Fruit fly (Drosophila melanogaster): ENCODE results near the gene CG5708.

Gene CG5708

DNA sequence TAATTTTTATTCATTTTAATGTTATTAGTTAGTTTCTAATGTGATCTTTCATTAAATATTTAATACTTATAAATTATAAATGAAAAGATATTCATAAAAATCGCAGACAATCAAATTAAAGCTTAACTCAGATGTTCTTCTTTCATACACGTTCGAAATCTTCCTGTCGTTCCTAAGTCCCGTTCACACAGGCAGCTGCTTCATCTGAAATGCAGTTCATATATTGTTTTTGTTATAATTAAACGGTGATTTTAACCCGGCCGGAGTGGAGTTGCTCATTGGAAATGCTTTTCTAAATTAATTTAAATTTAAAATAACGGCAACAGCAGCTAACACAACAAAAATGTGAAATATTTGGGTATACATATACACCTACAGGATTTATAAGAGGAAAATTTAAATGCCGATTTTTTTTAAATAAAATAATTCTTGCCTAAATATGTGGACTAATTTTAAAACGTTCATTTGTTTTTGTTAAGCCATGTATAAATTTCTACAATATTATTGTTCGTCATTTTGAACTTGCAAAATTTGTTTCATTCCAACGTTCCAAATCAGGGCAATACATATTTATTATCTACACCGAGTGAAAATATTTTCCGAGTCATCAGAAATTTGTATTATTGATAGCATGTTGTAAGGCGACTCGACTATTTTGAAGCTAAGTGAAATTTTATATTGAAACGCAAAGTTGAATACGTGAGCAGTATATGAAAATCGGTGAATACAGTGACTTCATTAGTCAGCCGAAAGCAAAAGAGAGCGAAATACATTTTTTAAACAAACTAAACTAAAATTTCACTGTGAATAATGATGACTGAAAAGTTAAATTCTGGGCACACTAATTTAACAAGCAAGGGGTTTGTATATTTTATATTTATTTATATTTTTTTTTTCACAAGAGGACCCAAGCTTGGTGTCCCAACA lies 12.4 kb upstream of the CG5708 start, which contains the start of gene me31B (continued):
- no peak for TF ChIP-seq schlank (tag; optimal IDR thresholded peaks at IDR 0.05)
- TF ChIP-seq lmd (GFP tag; IDR thresholded peaks at IDR 0.05), result no peak
- no peak for TF ChIP-seq CG31441 (GFP tag; IDR thresholded peaks at IDR 0.05)
- no peak for TF ChIP-seq Ets97D (GFP tag; optimal IDR thresholded peaks at IDR 0.05)
- no peak for TF ChIP-seq pb (GFP tag; optimal IDR thresholded peaks at IDR 0.05)
- TF ChIP-seq Mrtf (GFP tag; IDR thresholded peaks at IDR 0.05), result no peak
- no peak for TF ChIP-seq pum (GFP tag; optimal IDR thresholded peaks at IDR 0.05)
- no peak for TF ChIP-seq CG12391 (tag; optimal IDR thresholded peaks at IDR 0.05)
- TF ChIP-seq Rfx (GFP tag; IDR thresholded peaks at IDR 0.05), result no peak
- no peak for TF ChIP-seq klu (GFP tag; IDR thresholded peaks at IDR 0.05)
- TF ChIP-seq CG6175 (GFP tag; IDR thresholded peaks at IDR 0.05), result no peak
- no peak for TF ChIP-seq CG11093 (GFP tag; IDR thresholded peaks at IDR 0.05)
- TF ChIP-seq otp (GFP tag; IDR thresholded peaks at IDR 0.05), result no peak
- TF ChIP-seq CG42726 (GFP tag; IDR thresholded peaks at IDR 0.05; ENCODE audit: partially characterized antibody), result no peak
- TF ChIP-seq sug (tag; optimal IDR thresholded peaks at IDR 0.05), result no peak
- no peak for TF ChIP-seq vvl (GFP tag; IDR thresholded peaks at IDR 0.05)
- peak; percentile 38 for TF ChIP-seq CG12942 (GFP tag; optimal IDR thresholded peaks at IDR 0.05)
- no peak for TF ChIP-seq Dip3 (GFP tag; optimal IDR thresholded peaks at IDR 0.05)
- no peak for TF ChIP-seq nom (GFP tag; optimal IDR thresholded peaks at IDR 0.05)
- TF ChIP-seq sc (optimal IDR thresholded peaks at IDR 0.05), result no peak
- no peak for TF ChIP-seq sc (GFP tag; optimal IDR thresholded peaks at IDR 0.05)
- no peak for TF ChIP-seq HmgZ (tag; optimal IDR thresholded peaks at IDR 0.05)
- no peak for TF ChIP-seq hth (optimal IDR thresholded peaks at IDR 0.05)
- TF ChIP-seq grn (GFP tag; optimal IDR thresholded peaks at IDR 0.05), result no peak
- TF ChIP-seq fru (optimal IDR thresholded peaks at IDR 0.05), result no peak
- no peak for TF ChIP-seq bcd (GFP tag; optimal IDR thresholded peaks at IDR 0.05)
- no peak for TF ChIP-seq tll (GFP tag; optimal IDR thresholded peaks at IDR 0.05)
- no peak for TF ChIP-seq CG9609 (GFP tag; optimal IDR thresholded peaks at IDR 0.05)
- TF ChIP-seq crc (GFP tag; optimal IDR thresholded peaks at IDR 0.05), result no peak
- TF ChIP-seq CG34376 (GFP tag; optimal IDR thresholded peaks at IDR 0.05), result no peak
- peak; percentile 7 for TF ChIP-seq Lhr (GFP tag; optimal IDR thresholded peaks at IDR 0.05)
- TF ChIP-seq tio (GFP tag; optimal IDR thresholded peaks at IDR 0.05), result no peak
- no peak for TF ChIP-seq CG3838 (GFP tag; optimal IDR thresholded peaks at IDR 0.05)
- no peak for TF ChIP-seq Hey (tag; optimal IDR thresholded peaks at IDR 0.05)
- no peak for TF ChIP-seq Chrac-16 (GFP tag; optimal IDR thresholded peaks at IDR 0.05)
- peak; percentile 33 for TF ChIP-seq CG14710 (tag; optimal IDR thresholded peaks at IDR 0.05)
- TF ChIP-seq inv (GFP tag; IDR thresholded peaks at IDR 0.05; ENCODE audit: partially characterized antibody), result no peak
- TF ChIP-seq Max (GFP tag; optimal IDR thresholded peaks at IDR 0.05), result no peak
- TF ChIP-seq trem (tag; optimal IDR thresholded peaks at IDR 0.05), result no peak
- no peak for TF ChIP-seq CG10979 (tag; optimal IDR thresholded peaks at IDR 0.05)
- no peak for TF ChIP-seq CG11247 (GFP tag; IDR thresholded peaks at IDR 0.05)
- no peak for TF ChIP-seq bsh (GFP tag; optimal IDR thresholded peaks at IDR 0.05)
- TF ChIP-seq CG1024 (GFP tag; IDR thresholded peaks at IDR 0.05), result peak; percentile 93
- no peak for TF ChIP-seq slou (GFP tag; optimal IDR thresholded peaks at IDR 0.05)
- TF ChIP-seq CG30431 (GFP tag; optimal IDR thresholded peaks at IDR 0.05), result no peak
- TF ChIP-seq B-H1 (GFP tag; IDR thresholded peaks at IDR 0.05), result no peak
- TF ChIP-seq CG3407 (GFP tag; optimal IDR thresholded peaks at IDR 0.05), result no peak
- no peak for TF ChIP-seq Aef1 (GFP tag; IDR thresholded peaks at IDR 0.05)
- TF ChIP-seq Bteb2 (GFP tag; optimal IDR thresholded peaks at IDR 0.05), result no peak
- peak in 1 of 2 experiments; percentile 15 for TF ChIP-seq Pdp1 (GFP tag; optimal IDR thresholded peaks at IDR 0.05)

All from whole organism, embryonic.